Worm (Caenorhabditis elegans): ENCODE measurements around the gene gst-28.
"Not testable (repeated sequence)": the region's sequence is repeated elsewhere in the genome, so short reads cannot be mapped to it uniquely, and the experiment has no call there.

DNA sequence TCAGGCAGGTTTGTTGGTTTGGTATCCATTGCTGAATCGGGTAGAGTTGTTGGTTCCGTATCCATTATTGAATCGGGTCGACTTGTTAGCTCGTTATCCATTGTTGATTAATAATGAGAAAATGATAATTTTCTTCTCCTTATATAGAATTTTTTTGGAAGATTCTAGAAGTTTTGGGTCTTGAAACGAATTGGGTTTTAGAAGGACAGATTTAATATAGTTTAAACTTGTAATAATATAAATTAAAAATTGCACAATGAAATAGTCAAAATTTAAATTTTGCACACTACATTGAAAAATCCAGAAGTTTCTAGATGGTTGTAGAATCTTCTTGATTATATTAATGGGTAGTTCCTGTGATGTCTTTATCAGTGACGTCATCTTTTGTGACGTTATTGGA, 26.5 kb downstream of the gst-28 start, which contains the start of gene Y53F4B.26:
- not testable (repeated sequence) for TF ChIP-seq him-1, dao-5 (tag; optimal IDR thresholded peaks at IDR 0.05)
